Worm (Caenorhabditis elegans): Measurements from ENCODE around the gene glb-28.

DNA sequence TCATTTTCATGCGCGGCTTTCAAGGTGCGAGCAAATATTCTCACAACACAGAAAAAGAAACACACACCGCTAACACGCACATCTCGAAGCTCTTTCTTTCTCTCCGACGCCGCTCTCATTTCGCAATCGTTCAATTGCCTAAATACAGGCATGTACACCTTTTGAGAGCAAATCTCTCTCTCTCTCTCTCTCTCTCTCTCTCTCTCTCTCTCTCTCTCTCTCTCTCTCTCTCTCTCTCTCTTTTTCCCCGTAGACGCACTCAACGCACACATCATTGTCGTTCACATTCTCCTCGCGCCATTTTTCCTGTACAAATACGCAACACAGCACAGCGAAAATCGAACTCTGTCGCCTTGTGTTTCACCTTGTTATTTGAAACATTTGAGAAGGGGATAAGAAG lies 37.7 kb downstream of the glb-28 start:
- TF ChIP-seq dao-5 (tag; optimal IDR thresholded peaks at IDR 0.05): no peak
- TF ChIP-seq him-1 (tag; optimal IDR thresholded peaks at IDR 0.05): no peak
